Fruit fly (Drosophila melanogaster): ENCODE measurements around the gene CG17328.

The CG17328 gene

DNA sequence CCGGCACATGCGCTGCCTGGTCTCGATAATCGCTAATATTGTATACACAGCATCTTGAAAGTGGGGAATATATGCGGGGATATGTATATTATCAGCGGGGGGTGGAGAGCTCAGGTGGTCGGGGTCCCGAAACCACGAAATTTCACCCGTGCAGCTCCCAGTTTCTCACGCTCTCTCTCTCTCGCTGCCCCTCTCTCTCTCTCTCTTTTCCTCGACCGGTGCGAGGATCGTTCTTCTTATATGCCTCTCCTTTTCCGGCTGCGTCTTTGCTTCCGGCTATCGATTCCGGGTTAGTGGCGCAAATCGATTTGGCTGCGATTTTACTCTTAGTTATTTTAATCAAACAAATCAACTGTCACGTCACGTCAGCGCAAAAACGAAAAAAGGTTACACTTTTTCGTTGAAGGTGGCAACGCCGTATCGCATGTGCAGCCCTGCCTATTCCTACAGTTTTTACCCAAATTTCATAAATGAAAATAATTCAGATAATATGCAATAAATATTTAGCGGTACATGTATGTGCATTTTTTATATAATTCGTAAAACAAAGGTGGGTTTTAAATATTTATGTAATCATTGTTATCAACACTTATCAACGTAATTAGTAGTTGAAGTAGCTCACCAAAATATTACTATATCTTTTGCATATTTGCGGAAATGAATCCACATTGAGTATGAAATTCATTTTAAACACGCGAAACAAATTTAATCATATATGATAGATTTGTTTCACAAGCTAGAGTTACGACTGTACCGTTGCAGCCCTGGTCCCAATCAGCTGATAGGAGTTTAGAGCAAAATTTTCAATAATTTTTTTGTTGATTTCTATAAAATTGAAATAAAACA, at the start of gene CG17328, which contains the start of gene heix:
CG17328 (plus strand) TSS at position 478 of the 846 bp plus-strand sequence.
heix (minus strand) TSS at position 393 of the 846 bp plus-strand sequence.
- TF ChIP-seq CG8478 (optimal IDR thresholded peaks at IDR 0.05) (no peak), EcR (GFP tag; optimal IDR thresholded peaks at IDR 0.05) (no peak), psq (optimal IDR thresholded peaks at IDR 0.05) (no peak), pan (optimal IDR thresholded peaks at IDR 0.05) (no peak), Dll (optimal IDR thresholded peaks at IDR 0.05) (no peak), usp (GFP tag; optimal IDR thresholded peaks at IDR 0.05) (no peak)

DNA sequence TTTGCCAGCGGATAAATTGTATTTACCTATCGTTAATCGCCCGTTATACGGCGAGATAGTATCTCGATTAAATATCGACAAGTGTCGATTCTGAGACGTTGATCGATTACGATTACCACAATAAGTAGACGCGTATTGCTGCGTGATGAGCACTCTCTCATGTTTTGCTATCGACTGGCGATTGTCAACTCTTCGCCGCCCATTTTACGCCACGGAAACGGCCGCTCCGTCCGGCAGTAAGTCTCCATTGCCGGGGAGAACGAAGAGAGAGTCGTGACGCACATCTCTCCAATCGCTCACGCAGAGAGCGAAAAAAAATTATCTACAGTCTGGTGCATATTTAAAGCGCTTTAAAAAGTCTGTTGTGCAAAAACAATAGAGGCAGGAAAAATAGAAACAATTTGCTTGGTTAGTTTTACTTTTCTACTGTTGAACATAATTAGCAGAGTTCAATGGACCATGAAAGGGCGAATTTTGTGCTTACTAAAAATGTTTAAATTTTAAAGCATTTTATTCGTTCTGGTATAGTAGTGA, 48.1 kb upstream of the CG17328 start, which contains the start of gene CG46309:
CG46309 (minus strand) TSS at position 191 of the 534 bp plus-strand sequence.
- no peak for TF ChIP-seq EcR (GFP tag; optimal IDR thresholded peaks at IDR 0.05)

DNA sequence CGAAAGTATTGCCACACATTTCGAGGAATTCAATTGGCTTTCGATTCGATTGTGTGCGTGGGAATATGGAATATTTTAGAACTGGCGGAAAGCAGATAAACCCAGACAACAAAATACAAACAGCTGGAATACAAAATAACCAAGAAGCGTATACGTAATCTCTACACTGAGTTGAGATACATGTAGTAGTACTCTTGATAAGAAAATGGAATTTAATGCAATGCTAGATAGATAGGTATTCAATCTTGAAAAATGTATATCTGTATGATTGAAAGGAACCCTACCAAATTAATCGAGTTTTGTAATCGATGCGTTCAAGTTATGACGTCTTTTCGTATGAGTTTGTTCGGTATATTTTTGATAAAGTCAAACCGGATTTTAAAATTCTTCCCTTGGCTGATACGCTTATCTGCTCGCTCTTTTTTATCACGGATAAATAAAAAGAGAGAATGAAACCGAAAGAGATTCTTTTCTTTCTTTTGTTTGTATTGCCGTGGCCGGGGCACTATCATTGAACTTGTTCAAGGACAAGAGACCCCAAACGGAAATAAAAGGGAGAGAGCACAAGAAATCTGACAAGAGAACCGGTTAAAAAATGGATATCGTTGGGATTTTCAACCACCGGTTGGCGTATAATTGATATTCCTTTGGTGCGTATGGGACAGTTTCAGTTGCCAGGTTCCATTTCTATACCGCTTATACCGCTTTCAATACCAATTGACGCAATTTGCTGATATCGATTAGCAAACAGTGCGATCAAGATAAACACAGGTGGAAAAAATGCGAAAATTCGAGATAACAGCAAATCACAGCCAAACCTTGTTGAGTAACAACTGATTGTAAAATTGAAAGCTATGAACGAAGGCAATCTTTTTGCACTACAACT, 44.3 kb upstream of the CG17328 start:
- TF ChIP-seq EcR (GFP tag; optimal IDR thresholded peaks at IDR 0.05) (no peak), Dll (optimal IDR thresholded peaks at IDR 0.05) (no peak), CG8478 (optimal IDR thresholded peaks at IDR 0.05) (no peak), usp (GFP tag; optimal IDR thresholded peaks at IDR 0.05) (no peak), psq (optimal IDR thresholded peaks at IDR 0.05) (no peak), pan (optimal IDR thresholded peaks at IDR 0.05) (no peak)

DNA sequence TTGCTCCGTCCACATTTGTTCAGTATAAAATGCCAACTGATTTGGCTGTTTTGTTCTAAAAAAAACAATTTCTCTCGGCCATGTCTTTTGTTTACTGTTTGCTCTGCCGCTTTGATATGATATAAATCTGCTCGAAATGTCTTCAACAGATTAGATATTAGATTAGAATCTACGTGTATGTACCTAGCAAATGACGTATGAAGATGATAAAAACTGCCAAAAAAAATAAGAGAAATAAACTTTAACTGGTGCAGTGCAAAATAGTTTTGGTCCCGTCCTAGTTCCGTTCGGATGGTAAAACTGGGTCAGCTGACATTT, 43.7 kb upstream of the CG17328 start:
- TF ChIP-seq Dll (optimal IDR thresholded peaks at IDR 0.05) (no peak), pan (optimal IDR thresholded peaks at IDR 0.05) (no peak), EcR (GFP tag; optimal IDR thresholded peaks at IDR 0.05) (no peak), CG8478 (optimal IDR thresholded peaks at IDR 0.05) (no peak), usp (GFP tag; optimal IDR thresholded peaks at IDR 0.05) (no peak), psq (optimal IDR thresholded peaks at IDR 0.05) (no peak)

DNA sequence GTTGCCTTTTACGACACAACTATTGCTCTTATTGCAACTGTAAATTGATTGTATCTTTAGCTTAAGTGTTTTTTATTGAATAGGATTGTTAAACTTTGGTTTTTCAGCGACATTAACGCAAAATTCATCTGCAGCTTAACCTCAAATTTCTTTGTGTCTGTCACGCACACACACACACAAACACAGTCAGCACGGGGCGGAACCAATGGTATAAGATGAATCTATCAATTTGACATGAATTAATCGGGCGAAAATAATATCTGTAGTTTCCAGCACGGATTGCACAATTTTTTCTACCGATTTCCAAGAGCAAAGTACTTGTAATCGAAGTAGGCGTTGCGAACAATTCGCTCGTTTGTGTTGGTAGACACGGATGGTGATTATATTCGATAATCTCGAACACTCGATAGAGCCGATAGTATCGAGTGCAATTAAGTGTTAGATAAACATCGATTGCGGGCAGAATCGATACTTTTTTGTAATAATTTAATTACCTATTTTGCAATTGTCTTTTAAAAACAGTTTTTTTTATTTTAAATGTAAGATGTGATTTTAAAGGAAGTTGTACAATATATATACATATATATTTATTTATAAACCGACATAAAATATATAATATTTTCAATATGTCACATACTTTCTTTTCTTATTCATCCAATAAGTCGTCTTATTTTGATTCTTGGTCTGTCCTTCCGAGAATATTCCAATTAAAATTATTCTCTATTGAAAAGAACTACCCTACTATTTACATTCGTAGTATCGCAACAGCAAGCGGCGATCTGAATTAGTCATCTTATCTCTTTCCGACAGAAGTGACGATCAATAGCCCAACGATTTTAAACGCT, 42.3 kb upstream of the CG17328 start, which contains the start of the genes PRL-1 and EndoGI:
PRL-1 (minus strand) TSS at position 380 of the 845 bp plus-strand sequence.
EndoGI (plus strand) TSS at position 462 of the 845 bp plus-strand sequence.
- TF ChIP-seq CG8478 (optimal IDR thresholded peaks at IDR 0.05) (peak; percentile 47), usp (GFP tag; optimal IDR thresholded peaks at IDR 0.05) (no peak)

DNA sequence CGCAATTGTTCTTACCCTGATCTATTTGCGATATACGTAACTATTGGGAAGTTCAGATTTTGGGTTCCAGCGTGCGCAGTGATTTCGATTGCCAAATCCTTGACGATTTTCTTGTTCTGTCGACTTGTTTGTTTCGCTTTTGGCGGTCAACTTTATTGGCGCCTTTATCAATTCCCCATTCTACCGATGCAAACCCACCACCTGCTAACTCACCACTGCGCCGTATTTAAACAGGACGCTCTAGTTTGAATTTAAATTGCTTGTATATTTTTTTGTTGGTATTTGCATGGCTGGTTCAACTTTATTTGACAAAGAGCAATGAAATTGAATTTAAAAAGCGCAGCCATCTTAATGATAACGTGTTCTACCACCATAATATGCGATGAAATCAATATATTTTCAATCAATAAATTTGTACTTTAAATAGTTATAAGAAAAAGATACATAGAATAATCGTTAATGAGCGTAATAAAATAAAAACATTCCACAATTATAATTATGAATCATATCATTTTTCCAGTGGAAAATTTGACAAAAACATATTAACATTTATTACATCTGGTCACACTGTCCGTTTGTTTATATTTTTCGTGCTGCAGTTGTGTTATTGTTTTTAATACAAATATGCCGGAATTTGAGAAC, 38.0 kb upstream of the CG17328 start, which contains the start of the genes twe and CG4935:
twe (minus strand) TSS at position 302 of the 642 bp plus-strand sequence.
CG4935 (plus strand) TSS at position 566 of the 642 bp plus-strand sequence.
- TF ChIP-seq usp (GFP tag; optimal IDR thresholded peaks at IDR 0.05) (no peak), pan (optimal IDR thresholded peaks at IDR 0.05) (no peak), psq (optimal IDR thresholded peaks at IDR 0.05) (no peak), Dll (optimal IDR thresholded peaks at IDR 0.05) (no peak), CG8478 (optimal IDR thresholded peaks at IDR 0.05) (no peak), EcR (GFP tag; optimal IDR thresholded peaks at IDR 0.05) (no peak)

DNA sequence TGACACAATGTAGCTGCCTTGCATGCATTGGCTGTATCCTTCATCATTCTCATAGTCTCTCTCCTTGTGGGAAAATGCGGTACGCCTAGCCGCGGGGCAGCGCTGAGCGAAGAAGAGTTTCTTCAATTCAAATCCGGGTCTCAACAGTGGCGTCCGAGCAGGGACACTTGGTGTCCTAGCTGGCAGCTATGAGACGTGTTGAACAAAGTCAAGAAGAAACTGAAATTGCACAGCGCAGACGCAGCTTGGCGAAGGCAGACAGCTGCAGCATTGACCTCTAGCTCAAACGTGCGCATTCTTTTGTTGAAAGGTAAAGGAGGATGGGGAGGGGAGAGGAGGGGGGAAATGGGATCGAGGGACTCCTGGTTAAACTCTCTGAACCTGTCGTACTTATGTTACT, 36.0 kb upstream of the CG17328 start:
- TF ChIP-seq CG8478 (optimal IDR thresholded peaks at IDR 0.05) (no peak), usp (GFP tag; optimal IDR thresholded peaks at IDR 0.05) (no peak), EcR (GFP tag; optimal IDR thresholded peaks at IDR 0.05) (no peak), psq (optimal IDR thresholded peaks at IDR 0.05) (no peak), pan (optimal IDR thresholded peaks at IDR 0.05) (no peak), Dll (optimal IDR thresholded peaks at IDR 0.05) (no peak)

DNA sequence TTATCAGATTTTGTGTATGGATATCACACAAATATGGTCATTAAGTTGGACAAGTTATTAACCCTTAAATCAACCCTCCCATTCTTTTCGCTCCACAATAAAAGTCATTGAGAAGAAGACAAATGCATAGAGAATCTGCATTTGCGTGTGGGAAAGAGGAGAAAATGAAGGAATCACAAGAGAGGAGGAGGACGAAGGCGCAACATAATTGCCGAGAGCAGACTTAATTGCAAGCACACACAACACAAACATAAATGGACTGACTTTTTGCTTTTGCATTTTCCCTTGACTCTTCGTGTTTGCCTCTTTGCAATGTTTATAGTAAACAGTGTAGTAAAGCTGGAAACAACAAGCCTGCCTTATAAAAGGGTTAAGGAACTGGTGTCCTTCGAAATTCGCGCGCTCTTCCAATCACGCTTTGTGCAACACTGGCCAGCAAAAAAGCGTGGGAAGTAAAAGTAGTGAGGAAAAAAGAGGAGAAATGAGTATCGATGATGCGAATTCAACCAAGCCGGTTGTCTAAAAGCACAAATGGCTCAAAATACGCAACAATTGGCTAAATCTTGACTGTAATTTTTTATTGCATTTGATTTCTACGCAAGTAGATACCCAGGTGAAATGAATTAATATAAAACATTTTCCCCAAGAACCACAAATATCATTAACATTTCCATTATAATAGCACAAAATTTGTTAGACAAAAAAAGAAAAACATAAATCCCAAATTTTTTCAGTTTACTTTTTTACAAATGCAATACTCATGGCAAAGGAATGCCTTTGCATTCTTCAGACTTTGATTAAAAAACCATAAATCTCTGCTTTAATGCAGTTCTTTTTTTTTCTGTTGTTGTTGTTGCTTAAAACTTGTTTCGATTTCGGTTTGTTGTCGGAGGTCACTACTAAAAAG, 32.3 kb upstream of the CG17328 start:
- TF ChIP-seq psq (optimal IDR thresholded peaks at IDR 0.05) (no peak), EcR (GFP tag; optimal IDR thresholded peaks at IDR 0.05) (no peak), usp (GFP tag; optimal IDR thresholded peaks at IDR 0.05) (no peak), Dll (optimal IDR thresholded peaks at IDR 0.05) (no peak), pan (optimal IDR thresholded peaks at IDR 0.05) (no peak)

DNA sequence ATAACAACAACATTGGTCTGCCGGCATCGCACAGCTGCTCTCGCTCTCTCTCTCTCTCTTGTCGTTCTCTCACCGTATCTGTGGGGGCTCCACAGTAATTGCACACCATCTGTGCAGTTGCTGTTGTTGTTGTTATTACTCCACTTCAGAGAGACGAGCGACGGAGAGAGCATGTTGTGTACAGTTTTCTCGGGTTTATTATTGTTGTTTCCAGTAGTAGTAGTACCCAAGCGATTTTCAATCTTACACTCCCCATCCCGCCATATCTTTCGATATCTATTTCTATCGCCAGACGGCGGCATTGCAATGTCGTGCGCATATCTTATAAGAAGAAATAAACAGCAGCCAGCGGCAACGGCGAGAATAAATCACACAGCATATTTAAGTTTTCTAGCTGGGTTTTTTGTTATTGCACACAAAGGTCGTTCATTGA, 31.6 kb upstream of the CG17328 start:
- TF ChIP-seq EcR (GFP tag; optimal IDR thresholded peaks at IDR 0.05) (peak in 1 of 2 experiments; percentile 76), pan (optimal IDR thresholded peaks at IDR 0.05) (no peak), Dll (optimal IDR thresholded peaks at IDR 0.05) (peak; percentile 60)

DNA sequence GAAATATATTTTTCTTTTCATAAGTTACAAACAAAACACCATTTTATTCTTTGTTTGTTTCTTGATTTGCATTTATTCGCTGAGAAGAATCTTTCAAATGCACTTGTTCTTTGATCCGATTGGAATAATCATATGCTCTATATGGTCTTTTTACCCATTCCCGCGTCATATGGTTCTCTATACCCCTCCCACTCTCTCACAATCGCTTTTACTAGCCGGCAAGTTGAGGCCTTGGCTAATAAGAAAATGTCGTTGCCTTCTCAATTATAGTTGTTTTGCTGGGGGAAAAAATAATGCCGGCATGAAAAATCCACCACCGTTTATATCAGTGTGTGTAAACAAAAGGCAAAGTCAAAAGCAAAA, 30.9 kb upstream of the CG17328 start:
- no peak for TF ChIP-seq psq (optimal IDR thresholded peaks at IDR 0.05)
- no peak for TF ChIP-seq usp (GFP tag; optimal IDR thresholded peaks at IDR 0.05)
- TF ChIP-seq EcR (GFP tag; optimal IDR thresholded peaks at IDR 0.05): no peak
- TF ChIP-seq CG8478 (optimal IDR thresholded peaks at IDR 0.05): no peak
- TF ChIP-seq pan (optimal IDR thresholded peaks at IDR 0.05): no peak
- TF ChIP-seq Dll (optimal IDR thresholded peaks at IDR 0.05): no peak
